Fruit fly (Drosophila melanogaster) whole organism: ENCODE data around the gene CG14257.

Experiments used
- CG8478 ChIP-seq: fragments of >200 bp; optimal IDR thresholded peaks from 2 replicates; lab custom pipeline; 2018; ENCODE audit warnings: inconsistent platforms
- Dll ChIP-seq: fragments of >200 bp; optimal IDR thresholded peaks from 2 replicates; lab custom pipeline; 2017
- EcR ChIP-seq, 2 experiments: fragments of >200 bp; optimal IDR thresholded peaks; 2 replicates each; lab custom pipeline; 2017; ENCODE audit warnings: missing biosample characterization in 2 of 2, missing genetic modification characterization in 2 of 2, missing genetic modification reagents in 2 of 2
- pan ChIP-seq: fragments of >200 bp; optimal IDR thresholded peaks from 2 replicates; lab custom pipeline; 2017
- psq ChIP-seq: fragments of >200 bp; optimal IDR thresholded peaks from 2 replicates; lab custom pipeline; 2017
- usp ChIP-seq: fragments of >200 bp; optimal IDR thresholded peaks from 2 replicates; lab custom pipeline; 2017; ENCODE audit warnings: missing biosample characterization, missing genetic modification characterization, mixed read lengths

CG14257 gene

DNA sequence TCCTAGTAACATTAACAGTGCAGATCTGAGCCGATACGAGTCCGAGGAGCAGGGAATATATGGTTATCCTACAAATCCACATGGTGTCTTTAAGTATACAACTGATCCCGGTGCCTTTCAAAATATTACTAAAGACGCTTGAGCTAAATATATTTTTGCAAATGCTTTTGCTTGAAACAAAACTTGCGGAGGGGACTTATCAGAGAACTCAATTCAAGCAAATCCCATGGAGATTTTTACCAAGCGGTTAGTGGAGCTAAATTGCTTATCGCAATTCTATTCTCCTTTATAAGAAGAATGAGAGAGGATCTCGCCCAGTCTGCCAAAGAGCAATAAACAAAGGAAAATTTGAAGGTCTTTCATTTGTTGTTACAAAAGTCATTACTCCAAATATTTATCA lies 23.9 kb downstream of the CG14257 start, which contains the start of gene eater:
Gene eater, minus strand, starts transcription at position 101 of the 400 bp plus-strand sequence.
- TF ChIP-seq EcR (GFP tag; optimal IDR thresholded peaks at IDR 0.05; lab: Kevin White, UChicago) (no peak), CG8478 (no peak), Dll (no peak), pan (lab: Kevin White, UChicago) (no peak), usp (GFP tag; lab: Kevin White, UChicago) (no peak), psq (lab: Kevin White, UChicago) (no peak)

DNA sequence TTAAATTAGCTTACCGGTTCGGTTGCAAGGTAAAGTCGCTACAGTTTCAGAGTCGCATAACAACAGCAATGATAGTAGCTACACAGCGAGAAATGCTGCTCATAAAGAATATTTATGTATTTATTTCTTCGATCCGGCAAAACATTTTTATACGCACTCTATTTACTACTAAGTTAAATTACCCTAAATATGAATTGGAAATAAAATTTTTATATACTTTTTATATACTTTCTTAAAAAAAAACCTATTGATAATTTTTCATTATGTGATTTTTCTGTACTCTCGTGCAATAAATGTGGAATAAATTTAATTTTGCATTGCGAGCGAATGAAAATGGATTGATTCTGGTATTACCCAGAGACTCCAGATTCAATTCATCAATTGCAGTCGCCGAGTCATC lies 25.3 kb downstream of the CG14257 start, which contains the start of gene Jhbp11:
Gene Jhbp11, plus strand, starts transcription at position 301 of the 400 bp plus-strand sequence.
- TF ChIP-seq CG8478 (no peak), Dll (no peak), psq (lab: Kevin White, UChicago) (no peak), pan (lab: Kevin White, UChicago) (no peak), EcR (GFP tag; optimal IDR thresholded peaks at IDR 0.05; lab: Kevin White, UChicago) (no peak), usp (GFP tag; lab: Kevin White, UChicago) (no peak)

DNA sequence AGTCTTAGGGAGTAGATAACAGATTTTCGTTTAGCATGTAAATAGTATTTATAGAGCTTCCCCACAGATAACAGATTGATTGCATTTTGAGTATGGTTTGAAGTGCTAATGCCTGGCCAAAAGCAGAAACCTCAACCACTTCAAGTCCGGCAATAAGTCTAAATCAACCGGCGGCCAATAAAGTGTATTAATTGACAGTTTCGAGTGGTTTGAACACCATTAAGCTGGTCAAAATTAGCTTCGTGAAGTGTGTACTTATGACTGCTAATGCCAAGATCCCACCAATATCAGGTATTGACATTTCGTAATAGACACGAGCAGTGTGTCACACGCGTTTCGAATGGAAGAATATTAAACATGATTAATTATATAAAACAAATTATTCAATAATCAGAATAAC lies 29.8 kb downstream of the CG14257 start:
- TF ChIP-seq CG8478 (no peak), pan (lab: Kevin White, UChicago) (no peak), Dll (no peak), EcR (GFP tag; optimal IDR thresholded peaks at IDR 0.05; lab: Kevin White, UChicago) (no peak), psq (lab: Kevin White, UChicago) (no peak), usp (GFP tag; lab: Kevin White, UChicago) (no peak)

DNA sequence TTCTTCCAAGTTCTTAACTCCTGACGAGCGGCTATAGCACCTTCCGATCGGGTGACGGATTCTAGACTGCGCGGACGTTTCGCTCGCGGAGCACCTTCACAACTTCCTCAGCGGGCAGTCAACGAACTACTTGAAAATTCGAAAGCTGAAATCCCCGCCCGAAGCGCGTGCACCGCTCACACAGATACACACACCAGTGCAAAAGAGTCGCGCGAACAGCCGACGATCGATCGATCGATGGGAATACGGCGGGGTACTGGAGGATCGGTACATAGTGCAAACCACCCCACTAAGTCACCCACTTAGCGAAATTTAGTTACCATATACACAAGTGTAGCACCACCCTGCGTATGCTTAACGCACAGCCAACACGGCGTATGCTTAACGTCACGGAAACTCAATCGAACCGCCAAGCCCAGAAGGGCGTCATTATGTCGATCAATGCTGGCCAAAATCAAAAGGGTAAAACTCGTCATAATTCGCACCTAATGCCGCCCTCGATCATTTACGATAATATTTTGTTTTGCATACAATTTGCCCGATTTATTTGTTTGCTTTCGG lies 30.5 kb downstream of the CG14257 start, which contains the start of gene CAH9:
Gene CAH9, minus strand, starts transcription at position 51 of the 561 bp plus-strand sequence.
- TF ChIP-seq usp (GFP tag; lab: Kevin White, UChicago): no peak
- TF ChIP-seq psq (lab: Kevin White, UChicago): no peak
- no peak for TF ChIP-seq pan (lab: Kevin White, UChicago)
- TF ChIP-seq EcR (GFP tag; optimal IDR thresholded peaks at IDR 0.05; lab: Kevin White, UChicago): no peak
- no peak for TF ChIP-seq CG8478
- TF ChIP-seq Dll: no peak

DNA sequence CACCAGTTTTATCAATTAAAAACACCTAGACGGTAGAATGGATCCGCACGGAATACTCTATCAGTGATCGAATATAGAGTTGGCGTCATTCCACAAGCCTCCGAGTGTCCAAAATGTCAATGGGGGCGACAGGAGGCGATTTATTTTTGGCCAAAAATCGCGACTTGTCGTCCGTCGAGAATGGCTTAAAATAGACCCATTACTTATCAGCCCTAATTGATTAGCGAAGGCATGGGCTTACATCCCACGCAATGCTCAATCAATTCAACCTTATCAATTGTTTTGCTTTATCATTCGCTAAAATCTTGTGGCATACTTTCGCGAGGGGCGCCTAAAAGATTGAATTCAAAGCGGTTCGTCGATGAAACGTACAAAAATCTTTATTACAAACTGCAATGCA lies 32.4 kb downstream of the CG14257 start:
- TF ChIP-seq CG8478 (no peak), psq (lab: Kevin White, UChicago) (no peak), pan (lab: Kevin White, UChicago) (no peak), Dll (no peak), usp (GFP tag; lab: Kevin White, UChicago) (no peak), EcR (GFP tag; optimal IDR thresholded peaks at IDR 0.05; lab: Kevin White, UChicago) (no peak)

DNA sequence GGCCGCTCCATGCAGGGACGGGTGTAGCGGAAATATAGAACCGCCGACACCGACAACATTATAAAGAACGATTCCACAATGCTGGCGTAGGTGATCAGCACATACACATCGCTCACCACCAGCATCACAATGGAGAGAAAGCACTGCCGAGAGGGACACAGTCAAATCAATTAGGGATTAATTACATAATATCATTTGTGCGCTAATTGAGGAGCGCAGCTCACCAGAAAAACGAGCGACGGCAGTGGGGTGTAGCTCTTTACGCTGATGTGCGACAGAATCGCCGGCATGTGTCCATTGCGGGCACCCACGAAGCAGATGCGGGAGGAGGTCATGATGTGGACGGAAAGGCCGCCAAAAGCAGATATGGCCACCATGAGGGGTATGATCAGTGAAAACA lies 33.8 kb downstream of the CG14257 start:
- no peak for TF ChIP-seq psq (lab: Kevin White, UChicago)

DNA sequence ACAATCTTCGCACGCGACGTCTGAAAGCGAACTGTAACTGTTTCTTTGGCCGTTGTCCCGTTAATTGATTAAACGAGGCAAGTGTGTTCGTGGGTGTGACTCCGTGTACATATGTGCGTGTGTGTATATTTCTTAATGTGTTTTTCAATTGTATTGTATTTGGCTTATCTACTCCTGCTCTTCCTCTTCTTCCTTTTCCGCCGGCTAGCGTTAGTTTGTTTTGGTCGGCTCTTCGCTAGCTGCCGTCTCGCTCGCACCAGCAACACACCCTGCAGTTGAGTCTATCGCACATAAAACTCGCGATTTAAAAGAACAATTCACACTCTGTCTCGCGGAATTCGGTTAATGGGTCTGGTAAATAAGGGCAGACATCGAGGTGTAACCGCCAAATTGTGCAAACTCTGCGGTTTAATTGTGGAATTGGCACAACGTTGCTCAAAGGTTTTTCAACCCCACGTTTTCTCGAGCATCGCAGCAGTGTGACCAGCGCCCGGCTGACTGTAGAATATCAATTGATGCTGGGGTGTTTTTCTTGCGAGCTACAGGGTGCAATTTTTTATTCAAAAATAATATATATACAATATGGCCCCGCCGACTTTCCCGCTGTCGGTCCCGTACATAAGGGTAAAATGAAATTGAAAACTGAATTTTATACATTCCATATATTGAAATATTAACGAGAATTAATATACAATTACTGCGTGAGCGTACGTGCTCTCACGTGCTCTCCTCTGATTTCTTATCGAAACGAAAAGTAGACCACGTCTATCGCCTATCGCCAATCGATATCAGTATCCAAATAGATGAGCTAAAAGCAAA lies 36.3 kb downstream of the CG14257 start, which contains the start of the genes gb and CG5815:
Gene gb, minus strand, starts transcription at position 487 of the 819 bp plus-strand sequence.
Gene CG5815, plus strand, starts transcription at position 783 of the 819 bp plus-strand sequence.
- TF ChIP-seq pan (lab: Kevin White, UChicago) (no peak), psq (lab: Kevin White, UChicago) (no peak), CG8478 (no peak), usp (GFP tag; lab: Kevin White, UChicago) (no peak), EcR (GFP tag; optimal IDR thresholded peaks at IDR 0.05; lab: Kevin White, UChicago) (peak in 1 of 2 experiments; percentile 72)

DNA sequence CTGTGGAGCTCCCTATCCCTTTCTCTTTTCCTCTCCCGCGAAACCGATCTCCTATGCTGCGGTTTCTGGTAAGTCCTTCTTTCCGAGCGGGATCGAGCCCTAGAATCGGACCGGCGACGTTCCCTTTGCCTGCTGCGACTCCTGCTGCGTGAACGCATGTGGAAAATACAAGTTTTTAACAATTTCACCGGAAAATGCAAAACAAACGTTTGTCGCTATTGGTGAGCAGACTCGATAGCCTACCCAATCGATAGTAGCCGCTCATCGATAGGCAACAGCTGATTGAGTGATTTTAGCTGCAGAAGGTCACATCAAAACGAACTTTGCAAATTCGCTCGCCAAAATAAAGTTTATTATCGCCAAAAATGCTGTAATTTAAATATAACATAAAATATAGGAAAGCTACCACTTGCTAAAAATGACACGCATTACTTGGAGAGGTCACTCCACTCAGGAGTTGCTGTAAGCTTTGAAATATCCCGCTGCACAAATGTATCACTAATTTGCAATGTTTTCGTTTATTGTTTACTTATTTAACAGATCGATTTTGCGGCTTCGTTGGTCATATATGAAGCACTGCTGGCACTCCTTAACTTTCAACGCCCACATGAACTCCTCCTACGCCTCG lies 40.9 kb downstream of the CG14257 start, which contains the start of the genes CG6066 and CG5880:
Gene CG6066, minus strand, starts transcription at position 243 of the 628 bp plus-strand sequence.
Gene CG5880, plus strand, starts transcription at position 281 of the 628 bp plus-strand sequence.
- no peak for TF ChIP-seq CG8478
- TF ChIP-seq psq (lab: Kevin White, UChicago): no peak
- no peak for TF ChIP-seq Dll
- no peak for TF ChIP-seq usp (GFP tag; lab: Kevin White, UChicago)
- no peak for TF ChIP-seq EcR (GFP tag; optimal IDR thresholded peaks at IDR 0.05; lab: Kevin White, UChicago)
- no peak for TF ChIP-seq pan (lab: Kevin White, UChicago)

DNA sequence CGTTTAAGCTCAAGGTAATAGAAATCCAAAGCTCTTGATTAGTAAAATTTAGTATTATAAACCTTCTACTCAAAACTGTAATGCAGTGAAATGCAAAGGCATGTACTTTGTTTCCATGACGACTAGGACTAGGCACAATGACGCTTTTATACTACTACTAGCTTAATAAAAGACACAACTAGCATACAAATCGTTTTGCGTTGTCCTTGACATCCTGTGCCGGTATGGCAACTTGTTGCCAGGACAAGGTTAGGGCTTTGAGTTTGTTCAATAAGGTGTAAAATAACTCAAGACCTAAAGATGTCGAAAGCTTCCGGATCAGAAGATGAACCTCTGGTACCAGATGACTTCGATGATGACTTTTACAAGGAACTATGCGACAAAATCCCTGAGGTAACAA lies 42.7 kb downstream of the CG14257 start, which contains the start of gene CG5882:
Gene CG5882, plus strand, starts transcription at position 301 of the 400 bp plus-strand sequence.
- TF ChIP-seq Dll (no peak), EcR (GFP tag; optimal IDR thresholded peaks at IDR 0.05; lab: Kevin White, UChicago) (no peak), pan (lab: Kevin White, UChicago) (no peak), CG8478 (no peak), psq (lab: Kevin White, UChicago) (no peak), usp (GFP tag; lab: Kevin White, UChicago) (no peak)

DNA sequence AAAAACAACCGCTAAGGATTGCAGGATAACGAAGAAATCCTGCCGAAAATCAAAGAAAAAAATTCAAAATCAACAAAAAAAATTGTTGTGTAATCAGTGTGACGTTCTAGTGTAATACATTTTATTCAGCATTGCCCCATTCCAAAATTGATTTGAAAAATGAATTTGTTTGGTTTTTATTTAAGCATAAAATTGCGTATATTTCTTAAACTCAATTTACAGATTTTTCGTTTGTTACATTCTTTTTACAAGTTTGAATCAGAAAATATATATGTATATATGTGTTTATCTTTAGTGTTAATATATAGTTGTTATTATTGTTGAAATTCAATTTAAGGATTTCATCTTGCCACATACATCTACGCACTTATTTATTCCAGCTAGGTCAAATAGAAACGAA lies 48.9 kb downstream of the CG14257 start, which contains the start of gene CG6059:
Gene CG6059, minus strand, starts transcription at position 101 of the 400 bp plus-strand sequence.
- TF ChIP-seq Dll (no peak), EcR (GFP tag; optimal IDR thresholded peaks at IDR 0.05; lab: Kevin White, UChicago) (no peak), usp (GFP tag; lab: Kevin White, UChicago) (no peak), psq (lab: Kevin White, UChicago) (no peak), CG8478 (no peak), pan (lab: Kevin White, UChicago) (no peak)

DNA sequence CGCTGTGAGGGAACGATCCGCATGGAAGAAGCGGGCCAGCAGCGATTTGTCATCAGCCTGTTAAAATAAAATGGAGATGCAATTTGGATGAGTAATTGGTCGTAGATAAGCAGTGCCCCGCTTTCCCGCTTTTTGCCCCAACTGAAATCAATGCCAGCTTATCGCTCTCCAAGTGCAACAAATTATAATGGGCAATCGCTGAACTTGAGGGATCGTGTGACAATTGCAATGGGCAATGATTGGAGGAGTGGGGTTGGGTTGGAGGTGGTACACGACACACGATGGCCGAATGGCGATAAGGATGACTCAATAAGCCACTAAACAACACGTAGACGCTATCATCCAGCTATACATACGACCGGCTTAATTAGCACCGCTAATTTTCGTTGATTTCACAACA lies 53.1 kb downstream of the CG14257 start:
- no peak for TF ChIP-seq psq (lab: Kevin White, UChicago)
- no peak for TF ChIP-seq usp (GFP tag; lab: Kevin White, UChicago)
- no peak for TF ChIP-seq EcR (GFP tag; optimal IDR thresholded peaks at IDR 0.05; lab: Kevin White, UChicago)
- no peak for TF ChIP-seq pan (lab: Kevin White, UChicago)
- TF ChIP-seq Dll: no peak
- TF ChIP-seq CG8478: no peak
